Worm (Caenorhabditis elegans): Measurements from ENCODE around the gene ZK622.4.

Gene ZK622.4

ce11 chrII:5320205-5320951, 27.9 kb downstream of the ZK622.4 start:
- TF ChIP-seq tlp-1 (tag; optimal IDR thresholded peaks at IDR 0.05) (no peak), mep-1 (tag; optimal IDR thresholded peaks at IDR 0.05) (peak; percentile 51), dpl-1 (GFP tag; optimal IDR thresholded peaks at IDR 0.05) (peak in 1 of 3 experiments; percentile 23), nhr-20 (tag; optimal IDR thresholded peaks at IDR 0.05) (peak; percentile 47), lin-13 (GFP tag; optimal IDR thresholded peaks at IDR 0.05) (no peak), blmp-1 (tag; optimal IDR thresholded peaks at IDR 0.05) (peak; percentile 32), mab-9 (GFP tag; IDR thresholded peaks at IDR 0.05) (no peak), efl-1 (optimal IDR thresholded peaks at IDR 0.05) (peak; percentile 2 to 22), efl-1 (GFP tag; optimal IDR thresholded peaks at IDR 0.05 in 1 of 2) (peak in 1 of 2 experiments; percentile 53), elt-2 (tag; optimal IDR thresholded peaks at IDR 0.05) (peak; percentile 58), snu-23 (GFP tag; optimal IDR thresholded peaks at IDR 0.05) (peak; percentile 63), grh-1 (GFP tag; IDR thresholded peaks at IDR 0.05) (0 out of 2 replicates have a peak, but pooled peaks have one; percentile 25), fkh-4 (tag; optimal IDR thresholded peaks at IDR 0.05; ENCODE audit: borderline replicate concordance) (peak; percentile 4), dsc-1 (tag; optimal IDR thresholded peaks at IDR 0.05) (peak; percentile 69), nhr-71 (tag; optimal IDR thresholded peaks at IDR 0.05) (peak; percentile 49), tbx-2 (tag; optimal IDR thresholded peaks at IDR 0.05) (no peak), zip-4 (GFP tag; optimal IDR thresholded peaks at IDR 0.05) (peak; percentile 32), ztf-11 (tag; optimal IDR thresholded peaks at IDR 0.05) (no peak), unc-62 (GFP tag; optimal IDR thresholded peaks at IDR 0.05) (no peak), unc-30 (tag; optimal IDR thresholded peaks at IDR 0.05) (no peak), nhr-77 (tag; optimal IDR thresholded peaks at IDR 0.05) (peak; percentile 93), nhr-11 (tag; optimal IDR thresholded peaks at IDR 0.05) (no peak), lin-35 (GFP tag; optimal IDR thresholded peaks at IDR 0.05) (peak in 1 of 2 experiments; percentile 57), ceh-82 (tag; optimal IDR thresholded peaks at IDR 0.05) (peak in 1 of 3 experiments; percentile 1), lsy-2 (tag; optimal IDR thresholded peaks at IDR 0.05) (peak in 1 of 2 experiments; percentile 44), lin-14 (GFP tag; optimal IDR thresholded peaks at IDR 0.05) (peak; percentile 70), nhr-237 (tag; optimal IDR thresholded peaks at IDR 0.05) (peak; percentile 47), ceh-8 (GFP tag; optimal IDR thresholded peaks at IDR 0.05) (peak; percentile 4), swsn-7 (tag; optimal IDR thresholded peaks at IDR 0.05) (peak; percentile 7), nhr-90 (tag; optimal IDR thresholded peaks at IDR 0.05; ENCODE audit: poor library complexity) (no peak), nhr-85 (tag) (peak; percentile 91), jun-1 (tag; optimal IDR thresholded peaks at IDR 0.05) (no peak), elt-3 (tag; optimal IDR thresholded peaks at IDR 0.05) (peak in 3 of 6 experiments; percentile 70 to 82 (median 75)), snpc-4 (tag; optimal IDR thresholded peaks at IDR 0.05) (peak; percentile 2)

- no peak for TF ChIP-seq ets-5 (GFP tag; IDR thresholded peaks at IDR 0.05)
- no peak for TF ChIP-seq fkh-8 (tag; optimal IDR thresholded peaks at IDR 0.05)
- no peak for TF ChIP-seq hlh-17 (GFP tag; optimal IDR thresholded peaks at IDR 0.05; ENCODE audit: borderline replicate concordance)
- peak; percentile 4 for TF ChIP-seq nhr-11 (tag; optimal IDR thresholded peaks at IDR 0.05)
- TF ChIP-seq egl-27 (tag; optimal IDR thresholded peaks at IDR 0.05): peak in 1 of 2 experiments; percentile 42
- TF ChIP-seq unc-30 (tag; optimal IDR thresholded peaks at IDR 0.05): no peak
- TF ChIP-seq tbx-2 (tag; optimal IDR thresholded peaks at IDR 0.05): peak; percentile 73
- TF ChIP-seq unc-86 (tag; optimal IDR thresholded peaks at IDR 0.05): no peak
- TF ChIP-seq C04F5.9 (tag; optimal IDR thresholded peaks at IDR 0.05): no peak
- TF ChIP-seq skn-1 (tag; optimal IDR thresholded peaks at IDR 0.05): peak; percentile 39
- TF ChIP-seq efl-1 (optimal IDR thresholded peaks at IDR 0.05): peak; percentile 42 to 43
- peak in 1 of 2 experiments; percentile 91 for TF ChIP-seq efl-1 (GFP tag; optimal IDR thresholded peaks at IDR 0.05 in 1 of 2)
- peak; percentile 72 for TF ChIP-seq nhr-19 (GFP tag; conservative IDR thresholded peaks at IDR 0.05)
- TF ChIP-seq ces-1 (GFP tag; optimal IDR thresholded peaks at IDR 0.05): no peak
- TF ChIP-seq pqm-1 (tag; optimal IDR thresholded peaks at IDR 0.05): peak; percentile 20
- no peak for TF ChIP-seq unc-98 (GFP tag; IDR thresholded peaks at IDR 0.05)
- TF ChIP-seq nhr-12 (tag; optimal IDR thresholded peaks at IDR 0.05): no peak
- TF ChIP-seq snu-23 (GFP tag; optimal IDR thresholded peaks at IDR 0.05): peak; percentile 76
- TF ChIP-seq elt-2 (tag; optimal IDR thresholded peaks at IDR 0.05): peak; percentile 87
- peak; percentile 60 for TF ChIP-seq ceh-8 (GFP tag; optimal IDR thresholded peaks at IDR 0.05)
- no peak for TF ChIP-seq zag-1 (tag; optimal IDR thresholded peaks at IDR 0.05)
- no peak for TF ChIP-seq C34B4.2 (tag; optimal IDR thresholded peaks at IDR 0.05)
- no peak for TF ChIP-seq hlh-4 (tag; optimal IDR thresholded peaks at IDR 0.05)
- TF ChIP-seq aha-1 (tag; optimal IDR thresholded peaks at IDR 0.05): no peak
- TF ChIP-seq grh-1 (GFP tag; IDR thresholded peaks at IDR 0.05): peak; percentile 90
Observed at ce11 chrII:5321718-5322286, 29.3 kb downstream of the ZK622.4 start.

Data from whole organism, L1 larva.